Worm (Caenorhabditis elegans) whole organism, L4 larva: ENCODE measurements around the gene srh-39.

Experiments used
- ceh-28 ChIP-seq: fragments of 150-350 bp; optimal IDR thresholded peaks from 2 replicates; lab custom pipeline; 2014; ENCODE audit warnings: missing biosample characterization, missing genetic modification reagents, missing genetic modification characterization
- daf-19 ChIP-seq: fragments of 200-800 bp; sonication (Bioruptor generic); conservative IDR thresholded peaks from 2 replicates; pipeline ENCODE4 v1.3.6; 2022; ENCODE audit warnings: missing genetic modification characterization, missing compliant biosample characterization
- dmd-6 ChIP-seq: fragments of 200-800 bp; sonication (Bioruptor generic); IDR thresholded peaks from 2 replicates; pipeline ENCODE4 v1.3.6; 2022; ENCODE audit warnings: missing genetic modification reagents, missing genetic modification characterization, missing compliant biosample characterization
- madf-9 ChIP-seq: fragments of 200-800 bp; sonication (Bioruptor generic); conservative IDR thresholded peaks from 2 replicates; pipeline ENCODE4 v1.3.6; 2022; ENCODE audit warnings: missing genetic modification reagents, missing genetic modification characterization, missing compliant biosample characterization
- mdl-1 ChIP-seq, 2 experiments: fragments of 150-350 bp in 1 of 2; sonication (generic microtip) in 1 of 2; optimal IDR thresholded peaks; 2 replicates each; lab custom pipeline; 2014 to 2017; ENCODE audit warnings: missing biosample characterization in 2 of 2, missing genetic modification characterization in 2 of 2
- mep-1 ChIP-seq: fragments of 150-350 bp; sonication (generic microtip); optimal IDR thresholded peaks from 3 replicates; lab custom pipeline; 2014; ENCODE audit warnings: missing biosample characterization, missing genetic modification characterization
- mxl-2 ChIP-seq: fragments of 200-800 bp; sonication (Bioruptor generic); conservative IDR thresholded peaks from 2 replicates; pipeline ENCODE4 v1.3.6; 2022; ENCODE audit warnings: missing genetic modification reagents, missing genetic modification characterization, missing compliant biosample characterization
- nhr-111 ChIP-seq: fragments of 200-800 bp; sonication (Bioruptor generic); optimal IDR thresholded peaks from 2 replicates; lab custom pipeline; 2018; ENCODE audit warnings: mild to moderate bottlenecking, missing genetic modification characterization, missing compliant biosample characterization
- pqm-1 ChIP-seq: sonication (generic microtip); optimal IDR thresholded peaks from 2 replicates; lab custom pipeline; 2017; ENCODE audit warnings: missing biosample characterization, missing genetic modification characterization
- sdz-12 ChIP-seq: fragments of 200-800 bp; sonication (Bioruptor generic); optimal IDR thresholded peaks from 2 replicates; lab custom pipeline; 2018; ENCODE audit warnings: mild to moderate bottlenecking, missing genetic modification characterization, missing compliant biosample characterization
- snpc-4 ChIP-seq: fragments of 150-350 bp; optimal IDR thresholded peaks from 2 replicates; lab custom pipeline; 2014; ENCODE audit warnings: missing biosample characterization, missing genetic modification characterization
- tag-97 ChIP-seq: fragments of 200-800 bp; sonication (Bioruptor generic); IDR thresholded peaks from 2 replicates; pipeline ENCODE4 v1.3.6; 2022; ENCODE audit warnings: missing genetic modification characterization, missing compliant biosample characterization
- unc-62 ChIP-seq, 3 experiments: fragments of 150-350 bp in 1 of 3; sonication (generic microtip); optimal IDR thresholded peaks in 2 of 3; peaks in 1 of 3; 1 replicate in 1 of 3; 2 replicates in 2 of 3; lab custom pipeline; 2014 to 2017; ENCODE audit warnings: missing biosample characterization in 3 of 3, missing genetic modification characterization in 3 of 3, missing genetic modification reagents in 3 of 3, missing genotype in 1 of 3

DNA sequence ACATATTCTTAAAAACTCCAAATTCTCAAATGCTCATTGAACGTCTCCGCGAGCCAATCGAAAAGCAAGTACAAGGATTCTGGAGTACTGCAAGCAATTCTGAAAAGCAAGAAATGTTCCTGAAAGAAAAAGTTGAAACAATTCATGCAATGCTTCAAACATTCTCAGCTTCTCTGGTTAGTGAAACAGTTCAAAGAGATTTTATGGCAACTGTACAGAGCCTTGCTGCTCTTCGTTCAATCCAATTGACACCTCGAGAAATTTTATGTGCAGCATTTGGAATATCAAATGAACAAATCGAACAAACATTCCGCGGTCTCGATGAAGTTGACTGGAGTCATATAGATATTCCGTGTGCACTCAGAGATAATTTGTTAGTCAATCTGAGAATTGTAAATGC, 28.6 kb downstream of the srh-39 start:
- TF ChIP-seq tag-97 (GFP tag; lab: Robert Waterston, UW) (no peak), dmd-6 (no peak), ceh-28 (tag; lab: Kevin White, UChicago) (no peak), madf-9 (GFP tag; lab: Robert Waterston, UW) (no peak), sdz-12 (no peak), mdl-1 (tag; optimal IDR thresholded peaks at IDR 0.05; lab: Kevin White, UChicago) (no peak), unc-62 (GFP tag; optimal IDR thresholded peaks at IDR 0.05 in 1 of 2; lab: Kevin White, UChicago) (peak in 1 of 2 experiments; percentile 95), unc-62 (tag; optimal IDR thresholded peaks at IDR 0.05; lab: Kevin White, UChicago) (no peak), mxl-2 (GFP tag; lab: Robert Waterston, UW) (no peak), daf-19 (GFP tag; lab: Robert Waterston, UW) (no peak), nhr-111 (no peak), mep-1 (tag; lab: Kevin White, UChicago) (no peak), snpc-4 (no peak), pqm-1 (tag; lab: Kevin White, UChicago) (no peak)
